Worm (Caenorhabditis elegans): ENCODE measurements around the gene K11H12.8.
A peak's percentile ranks its signal among the peaks of the same experiment; 100 is the strongest.

The K11H12.8 gene

ce11 chrIV:675471-676159, 20.4 kb downstream of the K11H12.8 start, which contains the start of the genes K11H12.4 and K11H12.10:
Gene K11H12.4 (minus strand): TSS chrIV:675883.
Gene K11H12.10 (plus strand): TSS chrIV:676075.
- TF ChIP-seq sea-1 (GFP tag; conservative IDR thresholded peaks at IDR 0.05) (no peak), B0310.2 (tag; optimal IDR thresholded peaks at IDR 0.05) (no peak), ceh-13 (GFP tag; optimal IDR thresholded peaks at IDR 0.05) (no peak), pes-1 (GFP tag; IDR thresholded peaks at IDR 0.05) (no peak), hmg-4 (GFP tag; optimal IDR thresholded peaks at IDR 0.05) (no peak), tbx-37 (GFP tag; conservative IDR thresholded peaks at IDR 0.05) (no peak), ama-1 (optimal IDR thresholded peaks at IDR 0.05) (no peak), ceh-36 (tag; optimal IDR thresholded peaks at IDR 0.05) (no peak), aly-1 (tag; optimal IDR thresholded peaks at IDR 0.05) (no peak), hnd-1 (tag; optimal IDR thresholded peaks at IDR 0.05) (no peak), flt-1 (GFP tag; IDR thresholded peaks at IDR 0.05) (no peak), scrt-1 (GFP tag; IDR thresholded peaks at IDR 0.05) (no peak), F13C5.2 (tag; optimal IDR thresholded peaks at IDR 0.05) (no peak), ets-7 (tag; optimal IDR thresholded peaks at IDR 0.05) (no peak), tbx-11 (GFP tag; IDR thresholded peaks at IDR 0.05) (no peak), hmbx-1 (tag; optimal IDR thresholded peaks at IDR 0.05) (no peak), tra-4 (tag; optimal IDR thresholded peaks at IDR 0.05) (no peak)

ce11 chrIV:676280-676679, 21.1 kb downstream of the K11H12.8 start, which contains the start of gene K11H12.5:
Gene K11H12.5 (plus strand): TSS chrIV:676580.
- TF ChIP-seq aly-1 (tag; optimal IDR thresholded peaks at IDR 0.05) (no peak), hmg-4 (GFP tag; optimal IDR thresholded peaks at IDR 0.05) (no peak), tbx-11 (GFP tag; IDR thresholded peaks at IDR 0.05) (no peak), flt-1 (GFP tag; IDR thresholded peaks at IDR 0.05) (no peak), ama-1 (optimal IDR thresholded peaks at IDR 0.05) (no peak), tra-4 (tag; optimal IDR thresholded peaks at IDR 0.05) (no peak), ets-7 (tag; optimal IDR thresholded peaks at IDR 0.05) (no peak), sea-1 (GFP tag; conservative IDR thresholded peaks at IDR 0.05) (no peak), hnd-1 (tag; optimal IDR thresholded peaks at IDR 0.05) (no peak), tbx-37 (GFP tag; conservative IDR thresholded peaks at IDR 0.05) (no peak)

ce11 chrIV:682726-683340, 27.6 kb downstream of the K11H12.8 start:
- peak; percentile 85 for TF ChIP-seq tbx-11 (GFP tag; IDR thresholded peaks at IDR 0.05)
- TF ChIP-seq F13C5.2 (tag; optimal IDR thresholded peaks at IDR 0.05), result peak; percentile 70
- TF ChIP-seq sea-1 (GFP tag; conservative IDR thresholded peaks at IDR 0.05), result peak; percentile 85
- TF ChIP-seq pes-1 (GFP tag; IDR thresholded peaks at IDR 0.05), result peak; percentile 89
- TF ChIP-seq B0310.2 (tag; optimal IDR thresholded peaks at IDR 0.05), result peak; percentile 73
- peak; percentile 79 for TF ChIP-seq tbx-37 (GFP tag; conservative IDR thresholded peaks at IDR 0.05)
- peak; percentile 86 for TF ChIP-seq flt-1 (GFP tag; IDR thresholded peaks at IDR 0.05)
- TF ChIP-seq ceh-13 (GFP tag; optimal IDR thresholded peaks at IDR 0.05), result peak; percentile 74
- TF ChIP-seq aly-1 (tag; optimal IDR thresholded peaks at IDR 0.05), result peak; percentile 84
- peak; percentile 2 for TF ChIP-seq tra-4 (tag; optimal IDR thresholded peaks at IDR 0.05)
- TF ChIP-seq ets-7 (tag; optimal IDR thresholded peaks at IDR 0.05), result peak; percentile 50
- TF ChIP-seq hmbx-1 (tag; optimal IDR thresholded peaks at IDR 0.05), result peak; percentile 41
- peak; percentile 87 for TF ChIP-seq scrt-1 (GFP tag; IDR thresholded peaks at IDR 0.05)
- TF ChIP-seq ceh-36 (tag; optimal IDR thresholded peaks at IDR 0.05), result peak; percentile 68
- TF ChIP-seq ama-1 (optimal IDR thresholded peaks at IDR 0.05), result no peak
- TF ChIP-seq hnd-1 (tag; optimal IDR thresholded peaks at IDR 0.05), result peak; percentile 72
- peak; percentile 93 for TF ChIP-seq hmg-4 (GFP tag; optimal IDR thresholded peaks at IDR 0.05)

- TF ChIP-seq B0310.2 (tag; optimal IDR thresholded peaks at IDR 0.05) (no peak), aly-1 (tag; optimal IDR thresholded peaks at IDR 0.05) (no peak), tbx-11 (GFP tag; IDR thresholded peaks at IDR 0.05) (no peak), tbx-37 (GFP tag; conservative IDR thresholded peaks at IDR 0.05) (no peak), F13C5.2 (tag; optimal IDR thresholded peaks at IDR 0.05) (no peak), ets-7 (tag; optimal IDR thresholded peaks at IDR 0.05) (no peak), ceh-36 (tag; optimal IDR thresholded peaks at IDR 0.05) (no peak), flt-1 (GFP tag; IDR thresholded peaks at IDR 0.05) (no peak), sea-1 (GFP tag; conservative IDR thresholded peaks at IDR 0.05) (no peak), ceh-13 (GFP tag; optimal IDR thresholded peaks at IDR 0.05) (no peak), pes-1 (GFP tag; IDR thresholded peaks at IDR 0.05) (no peak)
These were observed 29.0 kb downstream of the K11H12.8 start, which contains the start of gene cutl-28 for ce11 chrIV:684197-684596. Gene cutl-28 (plus strand): TSS chrIV:684497.

ce11 chrIV:684748-685147, 29.6 kb downstream of the K11H12.8 start:
- no peak for TF ChIP-seq aly-1 (tag; optimal IDR thresholded peaks at IDR 0.05)
- no peak for TF ChIP-seq tbx-11 (GFP tag; IDR thresholded peaks at IDR 0.05)
- TF ChIP-seq ceh-36 (tag; optimal IDR thresholded peaks at IDR 0.05), result no peak
- no peak for TF ChIP-seq ets-7 (tag; optimal IDR thresholded peaks at IDR 0.05)
- TF ChIP-seq ceh-13 (GFP tag; optimal IDR thresholded peaks at IDR 0.05), result no peak

ce11 chrIV:698304-698703, 43.1 kb downstream of the K11H12.8 start, which contains the start of gene Y55F3C.17:
Gene Y55F3C.17 (minus strand): TSS chrIV:698404.
- TF ChIP-seq pes-1 (GFP tag; IDR thresholded peaks at IDR 0.05), result no peak
- TF ChIP-seq tbx-11 (GFP tag; IDR thresholded peaks at IDR 0.05), result no peak
- TF ChIP-seq F13C5.2 (tag; optimal IDR thresholded peaks at IDR 0.05), result no peak
- TF ChIP-seq tbx-37 (GFP tag; conservative IDR thresholded peaks at IDR 0.05), result no peak
- TF ChIP-seq hmg-4 (GFP tag; optimal IDR thresholded peaks at IDR 0.05), result no peak
- TF ChIP-seq flt-1 (GFP tag; IDR thresholded peaks at IDR 0.05), result no peak
- no peak for TF ChIP-seq ceh-13 (GFP tag; optimal IDR thresholded peaks at IDR 0.05)
- TF ChIP-seq ama-1 (optimal IDR thresholded peaks at IDR 0.05), result no peak
- no peak for TF ChIP-seq tra-4 (tag; optimal IDR thresholded peaks at IDR 0.05)
- no peak for TF ChIP-seq ets-7 (tag; optimal IDR thresholded peaks at IDR 0.05)
- TF ChIP-seq sea-1 (GFP tag; conservative IDR thresholded peaks at IDR 0.05), result no peak
- TF ChIP-seq B0310.2 (tag; optimal IDR thresholded peaks at IDR 0.05), result no peak
- no peak for TF ChIP-seq ceh-36 (tag; optimal IDR thresholded peaks at IDR 0.05)
- TF ChIP-seq hmbx-1 (tag; optimal IDR thresholded peaks at IDR 0.05), result no peak
- no peak for TF ChIP-seq aly-1 (tag; optimal IDR thresholded peaks at IDR 0.05)
- no peak for TF ChIP-seq hnd-1 (tag; optimal IDR thresholded peaks at IDR 0.05)
- TF ChIP-seq scrt-1 (GFP tag; IDR thresholded peaks at IDR 0.05), result no peak
